Worm (Caenorhabditis elegans): ENCODE data around the gene sft-4.

sft-4 gene

DNA sequence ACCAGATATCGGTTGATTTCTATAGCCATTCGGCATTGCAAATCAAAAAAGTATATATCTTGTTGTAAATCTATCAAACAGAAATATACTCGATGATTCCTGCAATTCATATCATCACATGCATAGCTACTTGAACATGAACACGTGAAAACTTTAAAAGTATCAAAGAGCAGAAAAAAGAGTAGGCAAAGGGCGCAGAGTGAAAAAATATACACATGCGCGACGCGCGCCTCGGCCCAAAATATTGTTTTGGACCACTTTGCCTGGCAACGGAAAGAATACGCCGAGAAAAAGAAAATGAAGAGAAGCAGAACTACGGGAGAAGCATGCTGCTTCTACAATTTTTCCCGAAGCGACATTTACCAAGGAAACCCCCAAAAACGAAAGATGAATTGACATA is 9.9 kb downstream of the sft-4 start, which contains the start of gene C54H2.4:
Gene C54H2.4, minus strand, starts transcription at position 101 of the 400 bp plus-strand sequence.
- TF ChIP-seq flt-1 (GFP tag; IDR thresholded peaks at IDR 0.05) (no peak), hmg-4 (GFP tag; optimal IDR thresholded peaks at IDR 0.05) (no peak), tbx-11 (GFP tag; IDR thresholded peaks at IDR 0.05) (no peak), aly-1 (tag; optimal IDR thresholded peaks at IDR 0.05) (no peak), hnd-1 (tag; optimal IDR thresholded peaks at IDR 0.05) (no peak), sea-1 (GFP tag; conservative IDR thresholded peaks at IDR 0.05) (no peak), F13C5.2 (tag; optimal IDR thresholded peaks at IDR 0.05) (no peak), tra-4 (tag; optimal IDR thresholded peaks at IDR 0.05) (no peak), hmbx-1 (tag; optimal IDR thresholded peaks at IDR 0.05) (no peak), ets-7 (tag; optimal IDR thresholded peaks at IDR 0.05) (no peak), pes-1 (GFP tag; IDR thresholded peaks at IDR 0.05) (no peak), scrt-1 (GFP tag; IDR thresholded peaks at IDR 0.05) (no peak), ceh-36 (tag; optimal IDR thresholded peaks at IDR 0.05) (no peak), ceh-13 (GFP tag; optimal IDR thresholded peaks at IDR 0.05) (no peak)

DNA sequence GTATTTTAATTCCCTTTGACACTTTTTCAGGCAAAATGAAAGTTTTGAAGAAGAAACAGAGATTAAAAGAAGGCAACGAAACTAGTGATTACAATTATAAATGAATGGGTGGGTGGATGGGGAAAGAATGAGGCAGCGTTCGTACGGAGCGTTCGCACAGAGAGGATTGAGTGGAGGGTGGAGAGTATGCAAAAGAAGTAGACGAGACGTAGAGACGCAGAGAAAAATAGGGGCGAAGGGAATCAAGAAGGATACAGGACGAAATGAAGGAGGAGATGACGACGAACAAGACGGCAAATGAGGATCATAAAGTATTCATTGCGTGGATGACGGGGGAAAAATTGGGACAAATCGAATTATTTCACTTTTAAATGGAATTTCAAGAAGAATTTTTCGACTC is 15.8 kb downstream of the sft-4 start:
- TF ChIP-seq tbx-11 (GFP tag; IDR thresholded peaks at IDR 0.05) (no peak), hmg-4 (GFP tag; optimal IDR thresholded peaks at IDR 0.05) (peak; percentile 70), ceh-13 (GFP tag; optimal IDR thresholded peaks at IDR 0.05) (no peak), hmbx-1 (tag; optimal IDR thresholded peaks at IDR 0.05) (no peak), B0310.2 (tag; optimal IDR thresholded peaks at IDR 0.05) (no peak), pes-1 (GFP tag; IDR thresholded peaks at IDR 0.05) (peak; percentile 24; the same call in 1 of the 2 replicates), tbx-37 (GFP tag; conservative IDR thresholded peaks at IDR 0.05) (no peak), F13C5.2 (tag; optimal IDR thresholded peaks at IDR 0.05) (no peak), hnd-1 (tag; optimal IDR thresholded peaks at IDR 0.05) (no peak), aly-1 (tag; optimal IDR thresholded peaks at IDR 0.05) (peak; percentile 50)

DNA sequence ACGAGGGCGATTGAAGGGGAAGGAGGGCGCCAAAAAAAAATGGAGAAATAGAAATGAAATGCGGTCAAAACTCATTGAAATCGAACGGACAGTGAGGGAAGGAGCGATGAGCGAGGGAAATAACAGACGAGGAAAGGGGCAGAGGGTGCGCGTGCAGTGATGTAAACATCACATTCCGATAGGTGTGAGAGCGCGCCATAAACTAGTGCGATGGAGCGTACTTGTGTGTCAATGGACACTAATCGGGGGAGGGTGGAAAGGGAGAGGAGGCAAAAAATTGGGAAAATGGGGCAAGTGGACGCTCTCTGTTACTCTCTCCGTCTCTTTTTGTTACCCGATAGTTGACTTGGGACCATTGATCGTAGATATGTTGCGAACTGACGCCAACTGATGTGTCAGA is 16.6 kb downstream of the sft-4 start:
- TF ChIP-seq tbx-11 (GFP tag; IDR thresholded peaks at IDR 0.05): no peak
- TF ChIP-seq ets-7 (tag; optimal IDR thresholded peaks at IDR 0.05): no peak
- TF ChIP-seq F13C5.2 (tag; optimal IDR thresholded peaks at IDR 0.05): peak; percentile 26
- peak; percentile 59 for TF ChIP-seq hmg-4 (GFP tag; optimal IDR thresholded peaks at IDR 0.05)
- TF ChIP-seq pes-1 (GFP tag; IDR thresholded peaks at IDR 0.05): no peak; the same call in 1 of the 2 replicates
- TF ChIP-seq hmbx-1 (tag; optimal IDR thresholded peaks at IDR 0.05): no peak
- TF ChIP-seq sea-1 (GFP tag; conservative IDR thresholded peaks at IDR 0.05): 0 out of 2 replicates have a peak, but pooled peaks have one; percentile 55
- TF ChIP-seq scrt-1 (GFP tag; IDR thresholded peaks at IDR 0.05): no peak
- no peak for TF ChIP-seq ama-1 (optimal IDR thresholded peaks at IDR 0.05)
- no peak for TF ChIP-seq tbx-37 (GFP tag; conservative IDR thresholded peaks at IDR 0.05)
- TF ChIP-seq tra-4 (tag; optimal IDR thresholded peaks at IDR 0.05): no peak
- TF ChIP-seq flt-1 (GFP tag; IDR thresholded peaks at IDR 0.05): 0 out of 2 replicates have a peak, but pooled peaks have one; percentile 4
- TF ChIP-seq B0310.2 (tag; optimal IDR thresholded peaks at IDR 0.05): no peak
- no peak for TF ChIP-seq ceh-13 (GFP tag; optimal IDR thresholded peaks at IDR 0.05)
- no peak for TF ChIP-seq hnd-1 (tag; optimal IDR thresholded peaks at IDR 0.05)

- TF ChIP-seq F13C5.2 (tag; optimal IDR thresholded peaks at IDR 0.05): no peak
- TF ChIP-seq scrt-1 (GFP tag; IDR thresholded peaks at IDR 0.05): no peak
- TF ChIP-seq pes-1 (GFP tag; IDR thresholded peaks at IDR 0.05): no peak
- no peak for TF ChIP-seq ceh-13 (GFP tag; optimal IDR thresholded peaks at IDR 0.05)
- TF ChIP-seq hmg-4 (GFP tag; optimal IDR thresholded peaks at IDR 0.05): no peak
- no peak for TF ChIP-seq B0310.2 (tag; optimal IDR thresholded peaks at IDR 0.05)
- no peak for TF ChIP-seq ceh-36 (tag; optimal IDR thresholded peaks at IDR 0.05)
- no peak for TF ChIP-seq hnd-1 (tag; optimal IDR thresholded peaks at IDR 0.05)
- TF ChIP-seq tbx-11 (GFP tag; IDR thresholded peaks at IDR 0.05): no peak
- TF ChIP-seq tbx-37 (GFP tag; conservative IDR thresholded peaks at IDR 0.05): no peak
- TF ChIP-seq ets-7 (tag; optimal IDR thresholded peaks at IDR 0.05): no peak
- TF ChIP-seq ama-1 (optimal IDR thresholded peaks at IDR 0.05): no peak
- no peak for TF ChIP-seq hmbx-1 (tag; optimal IDR thresholded peaks at IDR 0.05)
- TF ChIP-seq tra-4 (tag; optimal IDR thresholded peaks at IDR 0.05): no peak
- TF ChIP-seq flt-1 (GFP tag; IDR thresholded peaks at IDR 0.05): no peak
- no peak for TF ChIP-seq aly-1 (tag; optimal IDR thresholded peaks at IDR 0.05)
- no peak for TF ChIP-seq sea-1 (GFP tag; conservative IDR thresholded peaks at IDR 0.05)
These were observed 17.2 kb downstream of the sft-4 start, which contains the start of gene tag-294 for ce11 chrX:5763292-5763691. TSS of gene tag-294 (minus strand) at chrX:5763392.

- no peak for TF ChIP-seq flt-1 (GFP tag; IDR thresholded peaks at IDR 0.05)
- TF ChIP-seq ceh-36 (tag; optimal IDR thresholded peaks at IDR 0.05): no peak
- TF ChIP-seq ama-1 (optimal IDR thresholded peaks at IDR 0.05): no peak
- no peak for TF ChIP-seq F13C5.2 (tag; optimal IDR thresholded peaks at IDR 0.05)
- TF ChIP-seq scrt-1 (GFP tag; IDR thresholded peaks at IDR 0.05): no peak
- no peak for TF ChIP-seq ceh-13 (GFP tag; optimal IDR thresholded peaks at IDR 0.05)
- no peak for TF ChIP-seq hmbx-1 (tag; optimal IDR thresholded peaks at IDR 0.05)
- no peak for TF ChIP-seq tra-4 (tag; optimal IDR thresholded peaks at IDR 0.05)
- TF ChIP-seq hnd-1 (tag; optimal IDR thresholded peaks at IDR 0.05): no peak
- no peak for TF ChIP-seq tbx-11 (GFP tag; IDR thresholded peaks at IDR 0.05)
- no peak for TF ChIP-seq aly-1 (tag; optimal IDR thresholded peaks at IDR 0.05)
- no peak for TF ChIP-seq pes-1 (GFP tag; IDR thresholded peaks at IDR 0.05)
- no peak for TF ChIP-seq ets-7 (tag; optimal IDR thresholded peaks at IDR 0.05)
- no peak for TF ChIP-seq B0310.2 (tag; optimal IDR thresholded peaks at IDR 0.05)
These were observed 27.4 kb downstream of the sft-4 start for ce11 chrX:5753141-5753540.

DNA sequence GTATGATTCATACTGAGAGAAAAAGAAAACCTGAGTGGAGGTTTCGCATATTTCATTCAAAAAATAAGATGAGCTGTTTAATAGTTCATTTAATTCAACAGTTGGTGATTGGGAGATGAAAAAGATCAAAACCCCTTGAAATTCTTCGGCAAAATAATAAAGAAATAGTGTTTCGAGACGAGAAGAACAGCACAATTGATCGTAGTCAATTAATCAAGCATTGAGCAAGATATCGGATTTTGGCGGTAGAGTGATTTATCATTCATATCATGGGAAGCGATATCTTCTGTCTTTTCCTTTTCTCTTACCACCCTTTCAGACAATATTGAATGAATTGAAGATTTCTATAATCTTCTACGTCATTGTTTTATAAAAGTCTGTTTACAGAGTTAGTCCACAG is 33.9 kb downstream of the sft-4 start:
- TF ChIP-seq B0310.2 (tag; optimal IDR thresholded peaks at IDR 0.05) (no peak), pes-1 (GFP tag; IDR thresholded peaks at IDR 0.05) (no peak), aly-1 (tag; optimal IDR thresholded peaks at IDR 0.05) (no peak), tbx-11 (GFP tag; IDR thresholded peaks at IDR 0.05) (no peak), hnd-1 (tag; optimal IDR thresholded peaks at IDR 0.05) (no peak), F13C5.2 (tag; optimal IDR thresholded peaks at IDR 0.05) (no peak)

- TF ChIP-seq ceh-36 (tag; optimal IDR thresholded peaks at IDR 0.05): no peak
- no peak for TF ChIP-seq ama-1 (optimal IDR thresholded peaks at IDR 0.05)
- no peak for TF ChIP-seq ceh-13 (GFP tag; optimal IDR thresholded peaks at IDR 0.05)
- no peak for TF ChIP-seq hmg-4 (GFP tag; optimal IDR thresholded peaks at IDR 0.05)
- TF ChIP-seq pes-1 (GFP tag; IDR thresholded peaks at IDR 0.05): no peak
- no peak for TF ChIP-seq tbx-11 (GFP tag; IDR thresholded peaks at IDR 0.05)
- TF ChIP-seq ets-7 (tag; optimal IDR thresholded peaks at IDR 0.05): no peak
- TF ChIP-seq B0310.2 (tag; optimal IDR thresholded peaks at IDR 0.05): no peak
- no peak for TF ChIP-seq hmbx-1 (tag; optimal IDR thresholded peaks at IDR 0.05)
- no peak for TF ChIP-seq F13C5.2 (tag; optimal IDR thresholded peaks at IDR 0.05)
- TF ChIP-seq aly-1 (tag; optimal IDR thresholded peaks at IDR 0.05): no peak
- TF ChIP-seq tra-4 (tag; optimal IDR thresholded peaks at IDR 0.05): no peak
- no peak for TF ChIP-seq sea-1 (GFP tag; conservative IDR thresholded peaks at IDR 0.05)
- TF ChIP-seq scrt-1 (GFP tag; IDR thresholded peaks at IDR 0.05): no peak
- TF ChIP-seq tbx-37 (GFP tag; conservative IDR thresholded peaks at IDR 0.05): no peak
These were observed 37.3 kb downstream of the sft-4 start, which contains the start of gene gnrr-4 for ce11 chrX:5743209-5743608. TSS of gene gnrr-4 (minus strand) at chrX:5743309.
